Fruit fly (Drosophila melanogaster): Measurements from ENCODE around the gene CG33272.

The CG33272 gene

DNA sequence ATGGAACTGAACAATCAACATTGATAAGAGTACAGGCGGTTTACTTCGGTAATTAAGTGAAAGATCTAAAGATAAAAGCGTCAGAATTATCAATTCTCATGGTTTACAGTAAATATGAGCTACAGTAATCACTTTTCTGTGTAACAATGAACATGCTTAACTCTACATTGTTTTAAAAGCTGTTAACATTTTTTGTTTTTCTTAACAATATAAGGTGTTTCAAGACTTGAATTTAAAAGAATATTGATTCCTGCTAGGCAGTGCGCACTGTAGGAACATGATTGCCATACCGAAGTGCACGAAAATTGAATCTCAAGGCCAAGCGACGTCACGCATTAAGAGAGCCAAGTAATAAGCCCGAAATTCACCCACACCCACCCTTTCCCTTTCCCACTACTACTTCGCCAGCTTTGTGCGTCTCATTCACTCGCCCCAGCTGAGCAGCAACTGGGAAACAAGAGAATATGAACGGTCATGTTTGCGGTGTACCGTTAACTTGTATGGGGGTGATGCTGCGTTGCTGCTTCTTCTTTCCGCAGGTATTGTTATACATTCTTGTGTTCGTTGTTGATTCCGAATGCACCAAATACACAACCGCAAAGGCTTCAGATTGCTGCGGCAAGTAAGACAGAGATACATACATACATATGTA, 19.0 kb downstream of the CG33272 start (continued):
- no peak for TF ChIP-seq CG30020 (tag; optimal IDR thresholded peaks at IDR 0.05)
- TF ChIP-seq dati (GFP tag; IDR thresholded peaks at IDR 0.05): no peak
- TF ChIP-seq fd102C (GFP tag; optimal IDR thresholded peaks at IDR 0.05): no peak
- no peak for TF ChIP-seq Dfd (GFP tag; optimal IDR thresholded peaks at IDR 0.05)
- TF ChIP-seq pfk (GFP tag; optimal IDR thresholded peaks at IDR 0.05): no peak
- peak; percentile 37; the same call in 1 of the 2 replicates for TF ChIP-seq CG10959 (GFP tag; IDR thresholded peaks at IDR 0.05)
- TF ChIP-seq maf-S (GFP tag; optimal IDR thresholded peaks at IDR 0.05): peak; percentile 41
- TF ChIP-seq CG5180 (GFP tag; optimal IDR thresholded peaks at IDR 0.05): peak; percentile 3
- TF ChIP-seq twi (tag; optimal IDR thresholded peaks at IDR 0.05): no peak
- no peak for TF ChIP-seq sens-2 (GFP tag; IDR thresholded peaks at IDR 0.05)
- no peak for TF ChIP-seq disco-r (GFP tag; optimal IDR thresholded peaks at IDR 0.05)
- TF ChIP-seq ERR (GFP tag; optimal IDR thresholded peaks at IDR 0.05): peak; percentile 23
- no peak for TF ChIP-seq Sin3A (optimal IDR thresholded peaks at IDR 0.05)
- TF ChIP-seq cg (GFP tag; optimal IDR thresholded peaks at IDR 0.05): no peak
- TF ChIP-seq Kr (GFP tag; optimal IDR thresholded peaks at IDR 0.05): no peak
- no peak for TF ChIP-seq gce (GFP tag; IDR thresholded peaks at IDR 0.05)
- no peak for TF ChIP-seq Mes4 (GFP tag; optimal IDR thresholded peaks at IDR 0.05)
- TF ChIP-seq gcm2 (GFP tag; optimal IDR thresholded peaks at IDR 0.05): no peak
- peak; percentile 64 for TF ChIP-seq Hmr (GFP tag; optimal IDR thresholded peaks at IDR 0.05)
- TF ChIP-seq kni (GFP tag; optimal IDR thresholded peaks at IDR 0.05): no peak
- peak; percentile 8 for TF ChIP-seq Atf3 (GFP tag; optimal IDR thresholded peaks at IDR 0.05)
- TF ChIP-seq ci (GFP tag; IDR thresholded peaks at IDR 0.05): peak; percentile 61; the same call in 2 of the 3 replicates
- TF ChIP-seq Asciz (GFP tag; optimal IDR thresholded peaks at IDR 0.05): no peak
- TF ChIP-seq ind (GFP tag; optimal IDR thresholded peaks at IDR 0.05): peak; percentile 67
- 0 out of 2 replicates have a peak, but pooled peaks have one; percentile 16 for TF ChIP-seq seq (GFP tag; IDR thresholded peaks at IDR 0.05)
- TF ChIP-seq Optix (GFP tag; IDR thresholded peaks at IDR 0.05): no peak
- TF ChIP-seq CkIIα-i1 (GFP tag; IDR thresholded peaks at IDR 0.05): no peak
- TF ChIP-seq Drgx (GFP tag; IDR thresholded peaks at IDR 0.05): peak; percentile 60
- TF ChIP-seq CG1602 (GFP tag; optimal IDR thresholded peaks at IDR 0.05): peak; percentile 7
- TF ChIP-seq dmrt11E (tag; optimal IDR thresholded peaks at IDR 0.05): peak; percentile 38
- no peak for TF ChIP-seq CG8290 (GFP tag; optimal IDR thresholded peaks at IDR 0.05)
- peak in 1 of 2 experiments; percentile 83 for TF ChIP-seq CG8290 (tag; optimal IDR thresholded peaks at IDR 0.05)
- peak; percentile 43; the same call in 2 of the 3 replicates for TF ChIP-seq croc (GFP tag; conservative IDR thresholded peaks at IDR 0.05)
- peak; percentile 11 for TF ChIP-seq CG3995 (GFP tag; optimal IDR thresholded peaks at IDR 0.05)
- peak; percentile 67; the same call in 2 of the 3 replicates for TF ChIP-seq zfh1 (GFP tag; IDR thresholded peaks at IDR 0.05)
- TF ChIP-seq chm (GFP tag; IDR thresholded peaks at IDR 0.05): peak; percentile 59; the same call in 1 of the 2 replicates
- TF ChIP-seq chinmo (GFP tag; IDR thresholded peaks at IDR 0.05; ENCODE audit: partially characterized antibody): no peak
- no peak for TF ChIP-seq toy (GFP tag; IDR thresholded peaks at IDR 0.05)
- TF ChIP-seq ssp (GFP tag; IDR thresholded peaks at IDR 0.05): no peak
- peak; percentile 12 for TF ChIP-seq CG10654 (GFP tag; optimal IDR thresholded peaks at IDR 0.05)
- no peak for TF ChIP-seq fru (optimal IDR thresholded peaks at IDR 0.05)
- TF ChIP-seq kay (GFP tag; optimal IDR thresholded peaks at IDR 0.05): no peak
- TF ChIP-seq az2 (GFP tag; optimal IDR thresholded peaks at IDR 0.05): peak; percentile 49
- TF ChIP-seq otp (GFP tag; IDR thresholded peaks at IDR 0.05): peak; percentile 55; the same call in 1 of the 3 replicates
- no peak for TF ChIP-seq CG7963 (GFP tag; IDR thresholded peaks at IDR 0.05; ENCODE audit: partially characterized antibody)
- peak; percentile 49; the same call in 1 of the 3 replicates for TF ChIP-seq CG2199 (GFP tag; IDR thresholded peaks at IDR 0.05)
- TF ChIP-seq CG18619 (GFP tag; optimal IDR thresholded peaks at IDR 0.05): peak; percentile 49
- TF ChIP-seq CG10209 (GFP tag; optimal IDR thresholded peaks at IDR 0.05): peak; percentile 45
- no peak for TF ChIP-seq ham (GFP tag; IDR thresholded peaks at IDR 0.05)
- peak; percentile 35 for TF ChIP-seq CG5245 (GFP tag; optimal IDR thresholded peaks at IDR 0.05)
- peak; percentile 53 for TF ChIP-seq Ssrp (tag; optimal IDR thresholded peaks at IDR 0.05)
- peak; percentile 80 for TF ChIP-seq dysf (GFP tag; IDR thresholded peaks at IDR 0.05)
